Worm (Caenorhabditis elegans): ENCODE data around the gene ceph-41.

ce11 chrIV:8174792-8175191 is 47.8 kb downstream of the ceph-41 start:
- no peak for TF ChIP-seq nhr-20 (tag; optimal IDR thresholded peaks at IDR 0.05)
- TF ChIP-seq mef-2 (tag; optimal IDR thresholded peaks at IDR 0.05), result no peak
- no peak for TF ChIP-seq aha-1 (tag; optimal IDR thresholded peaks at IDR 0.05)
- TF ChIP-seq nhr-237 (tag; optimal IDR thresholded peaks at IDR 0.05), result no peak
- TF ChIP-seq lsy-2 (tag; optimal IDR thresholded peaks at IDR 0.05), result no peak
- TF ChIP-seq ces-1 (GFP tag; optimal IDR thresholded peaks at IDR 0.05), result no peak
- no peak for TF ChIP-seq mdl-1 (tag; optimal IDR thresholded peaks at IDR 0.05)
- no peak for TF ChIP-seq nhr-77 (tag; optimal IDR thresholded peaks at IDR 0.05)

All from whole organism, L1 larva.